Worm (Caenorhabditis elegans) whole organism, L4 larva: Measurements from ENCODE around the gene C53D6.8.

Experiments used
- D1046.2 ChIP-seq: fragments of 200-800 bp; sonication (Bioruptor generic); IDR thresholded peaks from 2 replicates; pipeline ENCODE4 v1.3.6; 2022; ENCODE audit warnings: missing genetic modification characterization, missing compliant biosample characterization
- T20F7.1 ChIP-seq: fragments of 200-800 bp; sonication (Bioruptor generic); optimal IDR thresholded peaks from 2 replicates; lab custom pipeline; 2018; ENCODE audit warnings: mild to moderate bottlenecking, missing genetic modification characterization, missing compliant biosample characterization
- Y105C5A.15 ChIP-seq: fragments of 200-800 bp; sonication (Bioruptor generic); IDR thresholded peaks from 2 replicates; pipeline ENCODE4 v1.3.6; 2022; ENCODE audit warnings: missing genetic modification characterization, missing compliant biosample characterization
- Y5F2A.4 ChIP-seq: fragments of 200-800 bp; sonication (Bioruptor generic); optimal IDR thresholded peaks from 2 replicates; lab custom pipeline; 2018; ENCODE audit warnings: mild to moderate bottlenecking, missing genetic modification characterization, missing compliant biosample characterization
- ZK546.5 ChIP-seq, 2 experiments: sonication (generic microtip); optimal IDR thresholded peaks; 2 replicates each; lab custom pipeline; 2017; ENCODE audit warnings: missing biosample characterization in 2 of 2, missing genetic modification characterization in 2 of 2
- aha-1 ChIP-seq: fragments of 150-350 bp; peaks from one replicate; lab custom pipeline; 2014; ENCODE audit warnings: missing biosample characterization, missing genetic modification characterization
- attf-4 ChIP-seq: sonication (generic microtip); optimal IDR thresholded peaks from 3 replicates; lab custom pipeline; 2017; ENCODE audit warnings: missing biosample characterization, missing genetic modification characterization
- ces-1 ChIP-seq: fragments of 150-350 bp; sonication (generic microtip); optimal IDR thresholded peaks from 4 replicates; lab custom pipeline; 2014; ENCODE audit warnings: missing biosample characterization, missing genetic modification reagents, missing genetic modification characterization
- cey-2 ChIP-seq: sonication (generic microtip); optimal IDR thresholded peaks from 3 replicates; lab custom pipeline; 2017; ENCODE audit warnings: missing genetic modification characterization, mild to moderate bottlenecking, missing compliant biosample characterization, antibody characterized with exemption, borderline replicate concordance; ENCODE audit not compliant: insufficient read depth
- ctbp-1 ChIP-seq: fragments of 200-800 bp; sonication (Bioruptor generic); IDR thresholded peaks from 2 replicates; pipeline ENCODE4 v1.3.6; 2022; ENCODE audit warnings: missing genetic modification reagents, missing genetic modification characterization, missing compliant biosample characterization
- daf-16 ChIP-seq, 3 experiments: sonication (generic microtip); optimal IDR thresholded peaks; 2 replicates each; lab custom pipeline; 2016 to 2017; ENCODE audit warnings: missing genetic modification characterization in 3 of 3, missing genetic modification reagents in 3 of 3, mild to moderate bottlenecking in 2 of 3, missing compliant biosample characterization in 2 of 3, missing biosample characterization in 1 of 3, moderate library complexity in 1 of 3
- daf-8 ChIP-seq: fragments of 200-800 bp; sonication (Bioruptor generic); IDR thresholded peaks from 2 replicates; pipeline ENCODE4 v1.3.6; 2022; ENCODE audit warnings: missing genetic modification characterization, missing compliant biosample characterization
- dmd-6 ChIP-seq: fragments of 200-800 bp; sonication (Bioruptor generic); IDR thresholded peaks from 2 replicates; pipeline ENCODE4 v1.3.6; 2022; ENCODE audit warnings: missing genetic modification reagents, missing genetic modification characterization, missing compliant biosample characterization
- dmd-8 ChIP-seq: fragments of 200-800 bp; sonication (Bioruptor generic); IDR thresholded peaks from 2 replicates; pipeline ENCODE4 v1.3.6; 2022; ENCODE audit warnings: missing genetic modification characterization, missing compliant biosample characterization
- duxl-1 ChIP-seq: sonication (generic microtip); optimal IDR thresholded peaks from 2 replicates; lab custom pipeline; 2016; ENCODE audit warnings: mild to moderate bottlenecking, missing genetic modification characterization, moderate library complexity, missing compliant biosample characterization; ENCODE audit not compliant: poor library complexity
- dve-1 ChIP-seq: sonication (generic microtip); optimal IDR thresholded peaks from 2 replicates; lab custom pipeline; 2017; ENCODE audit warnings: antibody characterized with exemption, mild to moderate bottlenecking, missing genetic modification characterization, missing compliant biosample characterization; ENCODE audit not compliant: insufficient read depth
- egl-43 ChIP-seq: fragments of 200-800 bp; sonication (Bioruptor generic); IDR thresholded peaks from 2 replicates; pipeline ENCODE4 v1.3.6; 2022; ENCODE audit warnings: missing genetic modification reagents, missing genetic modification characterization, missing compliant biosample characterization
- fkh-10 ChIP-seq: fragments of 150-350 bp; optimal IDR thresholded peaks from 2 replicates; lab custom pipeline; 2014; ENCODE audit warnings: missing biosample characterization, missing genetic modification reagents, missing genetic modification characterization
- gei-8 ChIP-seq: fragments of 200-800 bp; sonication (Bioruptor generic); optimal IDR thresholded peaks from 2 replicates; lab custom pipeline; 2018; ENCODE audit warnings: mild to moderate bottlenecking, missing genetic modification characterization, missing compliant biosample characterization
- hif-1 ChIP-seq, 2 experiments: sonication (generic microtip); optimal IDR thresholded peaks; 2 replicates each; lab custom pipeline; 2016 to 2017; ENCODE audit warnings: missing compliant biosample characterization in 2 of 2, missing genetic modification characterization in 2 of 2, missing genetic modification reagents in 2 of 2, missing genotype in 2 of 2, mild to moderate bottlenecking in 1 of 2
- hlh-11 ChIP-seq: fragments of 200-800 bp; sonication (Bioruptor generic); optimal IDR thresholded peaks from 2 replicates; lab custom pipeline; 2018; ENCODE audit warnings: mild to moderate bottlenecking, missing genetic modification characterization, missing compliant biosample characterization
- hlh-30 ChIP-seq: sonication (generic microtip); optimal IDR thresholded peaks from 2 replicates; lab custom pipeline; 2017; ENCODE audit warnings: antibody characterized with exemption, mild to moderate bottlenecking, missing genetic modification characterization, missing compliant biosample characterization; ENCODE audit not compliant: insufficient read depth
- jun-1 ChIP-seq: fragments of 150-350 bp; optimal IDR thresholded peaks from 2 replicates; lab custom pipeline; 2014; ENCODE audit warnings: missing biosample characterization, missing genetic modification reagents, missing genetic modification characterization
- lim-7 ChIP-seq: fragments of 200-800 bp; sonication (Bioruptor generic); IDR thresholded peaks from 2 replicates; pipeline ENCODE4 v1.3.6; 2022; ENCODE audit warnings: missing genetic modification characterization, missing compliant biosample characterization
- lin-1 ChIP-seq: fragments of 200-800 bp; sonication (Bioruptor generic); IDR thresholded peaks from 2 replicates; pipeline ENCODE4 v1.3.6; 2022; ENCODE audit warnings: missing genetic modification reagents, missing genetic modification characterization, missing compliant biosample characterization
- lin-13 ChIP-seq: fragments of 150-350 bp; optimal IDR thresholded peaks from 2 replicates; lab custom pipeline; 2014; ENCODE audit warnings: missing biosample characterization, missing genetic modification reagents, missing genetic modification characterization
- lin-39 ChIP-seq: fragments of 150-350 bp; optimal IDR thresholded peaks from 2 replicates; lab custom pipeline; 2014; ENCODE audit warnings: missing biosample characterization, missing genetic modification reagents, missing genetic modification characterization
- madf-9 ChIP-seq: fragments of 200-800 bp; sonication (Bioruptor generic); conservative IDR thresholded peaks from 2 replicates; pipeline ENCODE4 v1.3.6; 2022; ENCODE audit warnings: missing genetic modification reagents, missing genetic modification characterization, missing compliant biosample characterization
- mdl-1 ChIP-seq, 2 experiments: fragments of 150-350 bp in 1 of 2; sonication (generic microtip) in 1 of 2; optimal IDR thresholded peaks; 2 replicates each; lab custom pipeline; 2014 to 2017; ENCODE audit warnings: missing biosample characterization in 2 of 2, missing genetic modification characterization in 2 of 2
- mxl-3 ChIP-seq: fragments of 200-800 bp; sonication (Bioruptor generic); optimal IDR thresholded peaks from 2 replicates; lab custom pipeline; 2018; ENCODE audit warnings: mild to moderate bottlenecking, missing genetic modification characterization, missing compliant biosample characterization
- nhr-11 ChIP-seq: fragments of 150-350 bp; optimal IDR thresholded peaks from 2 replicates; lab custom pipeline; 2014; ENCODE audit warnings: missing biosample characterization, missing genetic modification characterization
- nhr-28 ChIP-seq: fragments of 150-350 bp; optimal IDR thresholded peaks from 2 replicates; lab custom pipeline; 2014; ENCODE audit warnings: missing biosample characterization, missing genetic modification characterization
- nhr-48 ChIP-seq: sonication (generic microtip); optimal IDR thresholded peaks from 2 replicates; lab custom pipeline; 2016; ENCODE audit warnings: mild to moderate bottlenecking, missing genetic modification characterization, missing compliant biosample characterization
- nhr-6 ChIP-seq: fragments of 150-350 bp; optimal IDR thresholded peaks from 2 replicates; lab custom pipeline; 2014; ENCODE audit warnings: missing biosample characterization, missing genetic modification characterization
- nhr-76 ChIP-seq: fragments of 150-350 bp; optimal IDR thresholded peaks from 2 replicates; lab custom pipeline; 2014; ENCODE audit warnings: missing biosample characterization, missing genetic modification characterization
- php-3 ChIP-seq: fragments of 200-800 bp; sonication (Bioruptor generic); IDR thresholded peaks from 2 replicates; pipeline ENCODE4 v1.3.6; 2022; ENCODE audit warnings: missing genetic modification reagents, missing genetic modification characterization, missing compliant biosample characterization
- sdz-12 ChIP-seq: fragments of 200-800 bp; sonication (Bioruptor generic); optimal IDR thresholded peaks from 2 replicates; lab custom pipeline; 2018; ENCODE audit warnings: mild to moderate bottlenecking, missing genetic modification characterization, missing compliant biosample characterization
- skn-1 ChIP-seq: fragments of 150-350 bp; optimal IDR thresholded peaks from 2 replicates; lab custom pipeline; 2014; ENCODE audit warnings: missing biosample characterization, missing genetic modification characterization
- snpc-4 ChIP-seq: fragments of 150-350 bp; optimal IDR thresholded peaks from 2 replicates; lab custom pipeline; 2014; ENCODE audit warnings: missing biosample characterization, missing genetic modification characterization
- spr-3 ChIP-seq: fragments of 200-800 bp; sonication (Bioruptor generic); optimal IDR thresholded peaks from 2 replicates; lab custom pipeline; 2018; ENCODE audit warnings: mild to moderate bottlenecking, missing genetic modification characterization, missing compliant biosample characterization
- tra-1 ChIP-seq: fragments of 200-800 bp; sonication (Bioruptor generic); IDR thresholded peaks from 2 replicates; pipeline ENCODE4 v1.3.6; 2022; ENCODE audit warnings: missing genetic modification reagents, missing genetic modification characterization, missing compliant biosample characterization
- unc-130 ChIP-seq: sonication (generic microtip); optimal IDR thresholded peaks from 2 replicates; lab custom pipeline; 2016; ENCODE audit warnings: missing genetic modification reagents, missing genetic modification characterization, missing compliant biosample characterization
- zfp-2 ChIP-seq: sonication (generic microtip); optimal IDR thresholded peaks from 2 replicates; lab custom pipeline; 2016; ENCODE audit warnings: mild to moderate bottlenecking, missing genetic modification characterization, missing compliant biosample characterization
- zfp-3 ChIP-seq: fragments of 200-800 bp; sonication (Bioruptor generic); conservative IDR thresholded peaks from 2 replicates; pipeline ENCODE4 v1.3.6; 2022; ENCODE audit warnings: missing genetic modification reagents, missing genetic modification characterization, missing compliant biosample characterization
- zip-11 ChIP-seq: fragments of 200-800 bp; sonication (Bioruptor generic); IDR thresholded peaks from 2 replicates; pipeline ENCODE4 v1.3.6; 2022; ENCODE audit warnings: missing genetic modification characterization, missing compliant biosample characterization
- zip-2 ChIP-seq: fragments of 150-350 bp; optimal IDR thresholded peaks from 2 replicates; lab custom pipeline; 2014; ENCODE audit warnings: missing biosample characterization, missing genetic modification characterization
- ztf-11 ChIP-seq: fragments of 150-350 bp; optimal IDR thresholded peaks from 2 replicates; lab custom pipeline; 2014; ENCODE audit warnings: missing biosample characterization, missing genetic modification characterization

The C53D6.8 gene

ce11 chrIV:9002636-9003035, at the start of gene C53D6.8:
TSS of gene C53D6.8 (minus strand) at chrIV:9002736.
- TF ChIP-seq lin-1 (GFP tag; lab: Robert Waterston, UW) (no peak), hlh-11 (tag; lab: Kevin White, UChicago) (no peak), tra-1 (GFP tag; lab: Robert Waterston, UW) (no peak), attf-4 (tag; lab: Kevin White, UChicago) (no peak), lin-39 (tag; lab: Kevin White, UChicago) (no peak), Y105C5A.15 (GFP tag; lab: Robert Waterston, UW) (no peak), ctbp-1 (no peak), mxl-3 (GFP tag; lab: Kevin White, UChicago) (no peak), hlh-30 (tag; lab: Kevin White, UChicago) (no peak), snpc-4 (no peak), zip-11 (GFP tag; lab: Robert Waterston, UW) (no peak), spr-3 (GFP tag; lab: Kevin White, UChicago) (no peak), gei-8 (GFP tag; lab: Kevin White, UChicago) (no peak), T20F7.1 (GFP tag; lab: Kevin White, UChicago) (no peak), nhr-48 (no peak), fkh-10 (GFP tag; lab: Kevin White, UChicago) (no peak), ces-1 (GFP tag; lab: Kevin White, UChicago) (no peak), dmd-8 (GFP tag; lab: Robert Waterston, UW) (no peak)

- TF ChIP-seq nhr-6 (tag; lab: Kevin White, UChicago) (no peak), unc-130 (GFP tag; lab: Kevin White, UChicago) (no peak), ztf-11 (no peak), nhr-76 (tag; lab: Kevin White, UChicago) (no peak), lin-13 (GFP tag; lab: Kevin White, UChicago) (no peak), daf-8 (GFP tag; lab: Robert Waterston, UW) (no peak), mdl-1 (tag; optimal IDR thresholded peaks at IDR 0.05; lab: Kevin White, UChicago) (peak in 1 of 2 experiments; percentile 12), dve-1 (peak; percentile 23), hif-1 (tag; optimal IDR thresholded peaks at IDR 0.05; lab: Kevin White, UChicago) (peak; percentile 44 to 52), skn-1 (tag; lab: Kevin White, UChicago) (no peak), sdz-12 (no peak), hlh-30 (tag; lab: Kevin White, UChicago) (no peak), attf-4 (tag; lab: Kevin White, UChicago) (no peak), dmd-6 (no peak), zfp-3 (GFP tag; lab: Robert Waterston, UW) (no peak), php-3 (GFP tag; lab: Robert Waterston, UW) (no peak), madf-9 (GFP tag; lab: Robert Waterston, UW) (no peak), Y5F2A.4 (GFP tag; lab: Kevin White, UChicago) (no peak), aha-1 (peak; percentile 96), duxl-1 (tag; lab: Kevin White, UChicago) (no peak), zip-11 (GFP tag; lab: Robert Waterston, UW) (no peak), daf-16 (GFP tag; optimal IDR thresholded peaks at IDR 0.05; lab: Kevin White, UChicago) (no peak), daf-16 (tag; optimal IDR thresholded peaks at IDR 0.05; lab: Kevin White, UChicago) (no peak), nhr-28 (tag; lab: Kevin White, UChicago) (peak; percentile 93), ZK546.5 (tag; optimal IDR thresholded peaks at IDR 0.05; lab: Kevin White, UChicago) (no peak), D1046.2 (GFP tag; lab: Robert Waterston, UW) (no peak), zfp-2 (tag; lab: Kevin White, UChicago) (no peak), egl-43 (GFP tag; lab: Robert Waterston, UW) (no peak), nhr-11 (tag; lab: Kevin White, UChicago) (no peak), jun-1 (no peak), lim-7 (GFP tag; lab: Robert Waterston, UW) (no peak), cey-2 (peak; percentile 41), zip-2 (tag; lab: Kevin White, UChicago) (no peak)
Measured at ce11 chrIV:9051510-9052175, 49.1 kb upstream of the C53D6.8 start.
